Worm (Caenorhabditis elegans) whole organism, L2 larva: Measurements from ENCODE around the gene Y62H9A.13.

Experiments used
- C34F6.9 ChIP-seq: fragments of 150-350 bp; optimal IDR thresholded peaks from 2 replicates; lab custom pipeline; 2014; ENCODE audit warnings: missing biosample characterization, missing genetic modification characterization
- R02D3.7 ChIP-seq: fragments of 150-350 bp; optimal IDR thresholded peaks from 2 replicates; lab custom pipeline; 2014; ENCODE audit warnings: missing biosample characterization, missing genetic modification characterization
- Y55F3AM.14 ChIP-seq: fragments of 200-800 bp; sonication (Bioruptor generic); optimal IDR thresholded peaks from 2 replicates; lab custom pipeline; 2018; ENCODE audit warnings: mild to moderate bottlenecking, missing genetic modification characterization, missing compliant biosample characterization
- ZK546.5 ChIP-seq: sonication (generic microtip); optimal IDR thresholded peaks from 2 replicates; lab custom pipeline; 2017; ENCODE audit warnings: missing biosample characterization, missing genetic modification characterization
- blmp-1 ChIP-seq: sonication (generic microtip); optimal IDR thresholded peaks from 2 replicates; lab custom pipeline; 2017; ENCODE audit warnings: missing genetic modification characterization, mild to moderate bottlenecking, missing compliant biosample characterization, antibody characterized with exemption, moderate library complexity; ENCODE audit not compliant: insufficient read depth
- ceh-82 ChIP-seq: fragments of 150-350 bp; optimal IDR thresholded peaks from 2 replicates; lab custom pipeline; 2014; ENCODE audit warnings: missing biosample characterization, missing genetic modification characterization
- dmd-4 ChIP-seq: sonication (generic microtip); optimal IDR thresholded peaks from 2 replicates; lab custom pipeline; 2017; ENCODE audit warnings: missing biosample characterization, missing genetic modification characterization
- elt-3 ChIP-seq: sonication (generic microtip); optimal IDR thresholded peaks from 2 replicates; lab custom pipeline; 2017; ENCODE audit warnings: missing biosample characterization, missing genetic modification characterization
- gmeb-1 ChIP-seq: fragments of 150-350 bp; optimal IDR thresholded peaks from 2 replicates; lab custom pipeline; 2014; ENCODE audit warnings: missing biosample characterization, missing genetic modification characterization
- lin-39 ChIP-seq: fragments of 150-350 bp; optimal IDR thresholded peaks from 2 replicates; lab custom pipeline; 2014; ENCODE audit warnings: missing biosample characterization, missing genetic modification reagents, missing genetic modification characterization
- lsy-2 ChIP-seq, 2 experiments: fragments of 150-350 bp in 1 of 2; sonication (generic microtip) in 1 of 2; optimal IDR thresholded peaks; 2 replicates each; lab custom pipeline; 2014 to 2017; ENCODE audit warnings: missing biosample characterization in 2 of 2, missing genetic modification characterization in 2 of 2
- mab-5 ChIP-seq: fragments of 150-350 bp; optimal IDR thresholded peaks from 2 replicates; lab custom pipeline; 2014; ENCODE audit warnings: missing biosample characterization, missing genetic modification characterization
- mbf-1 ChIP-seq: sonication (generic microtip); optimal IDR thresholded peaks from 2 replicates; lab custom pipeline; 2017; ENCODE audit warnings: missing biosample characterization, missing genetic modification characterization
- mdl-1 ChIP-seq, 2 experiments: fragments of 150-350 bp in 1 of 2; sonication (generic microtip) in 1 of 2; optimal IDR thresholded peaks; 2 replicates each; lab custom pipeline; 2017; ENCODE audit warnings: missing biosample characterization in 2 of 2, missing genetic modification characterization in 2 of 2
- nhr-10 ChIP-seq: sonication (generic microtip); optimal IDR thresholded peaks from 2 replicates; lab custom pipeline; 2017; ENCODE audit warnings: missing biosample characterization, missing genetic modification characterization
- nhr-11 ChIP-seq: fragments of 150-350 bp; optimal IDR thresholded peaks from 2 replicates; lab custom pipeline; 2014; ENCODE audit warnings: missing biosample characterization, missing genetic modification characterization
- nhr-12 ChIP-seq: fragments of 150-350 bp; optimal IDR thresholded peaks from 2 replicates; lab custom pipeline; 2014; ENCODE audit warnings: missing biosample characterization, missing genetic modification characterization
- nhr-129 ChIP-seq: fragments of 150-350 bp; optimal IDR thresholded peaks from 2 replicates; lab custom pipeline; 2014; ENCODE audit warnings: missing biosample characterization, missing genetic modification characterization
- nhr-21 ChIP-seq: fragments of 150-350 bp; optimal IDR thresholded peaks from 2 replicates; lab custom pipeline; 2014; ENCODE audit warnings: missing biosample characterization, missing genetic modification characterization
- nhr-23 ChIP-seq: fragments of 150-350 bp; optimal IDR thresholded peaks from 2 replicates; lab custom pipeline; 2014; ENCODE audit warnings: missing biosample characterization, missing genetic modification reagents, missing genetic modification characterization
- nhr-25 ChIP-seq: fragments of 150-350 bp; sonication (generic microtip); optimal IDR thresholded peaks from 3 replicates; lab custom pipeline; 2014; ENCODE audit warnings: missing biosample characterization, missing genetic modification characterization
- nhr-6 ChIP-seq: fragments of 150-350 bp; optimal IDR thresholded peaks from 2 replicates; lab custom pipeline; 2014; ENCODE audit warnings: missing biosample characterization, missing genetic modification characterization
- nhr-77 ChIP-seq: fragments of 150-350 bp; optimal IDR thresholded peaks from 2 replicates; lab custom pipeline; 2014; ENCODE audit warnings: missing biosample characterization, missing genetic modification characterization
- peb-1 ChIP-seq: fragments of 150-350 bp; optimal IDR thresholded peaks from 2 replicates; lab custom pipeline; 2014; ENCODE audit warnings: missing biosample characterization, missing genetic modification characterization
- skn-1 ChIP-seq: sonication (generic microtip); optimal IDR thresholded peaks from 2 replicates; lab custom pipeline; 2017; ENCODE audit warnings: missing biosample characterization, missing genetic modification characterization
- sma-3 ChIP-seq: sonication (generic microtip); optimal IDR thresholded peaks from 2 replicates; lab custom pipeline; 2016; ENCODE audit warnings: missing genetic modification reagents, missing genetic modification characterization, missing compliant biosample characterization
- sma-9 ChIP-seq, 2 experiments: fragments of 150-350 bp in 1 of 2; sonication (generic microtip) in 1 of 2; optimal IDR thresholded peaks; 2 replicates each; lab custom pipeline; 2014 to 2016; ENCODE audit warnings: missing genetic modification characterization in 2 of 2, mild to moderate bottlenecking in 1 of 2, missing biosample characterization in 1 of 2, missing compliant biosample characterization in 1 of 2, missing genetic modification reagents in 1 of 2, moderate library complexity in 1 of 2
- snpc-4 ChIP-seq: fragments of 150-350 bp; optimal IDR thresholded peaks from 2 replicates; lab custom pipeline; 2014; ENCODE audit warnings: missing biosample characterization, missing genetic modification characterization
- unc-55 ChIP-seq: fragments of 150-350 bp; sonication (generic microtip); optimal IDR thresholded peaks from 3 replicates; lab custom pipeline; 2014; ENCODE audit warnings: missing biosample characterization, missing genetic modification reagents, missing genetic modification characterization
- zag-1 ChIP-seq: fragments of 150-350 bp; optimal IDR thresholded peaks from 2 replicates; lab custom pipeline; 2014; ENCODE audit warnings: missing biosample characterization, missing genetic modification characterization
- ztf-1 ChIP-seq: fragments of 200-800 bp; sonication (Bioruptor generic); conservative IDR thresholded peaks from 2 replicates; pipeline ENCODE4 v1.3.6; 2022; ENCODE audit warnings: missing genetic modification characterization, missing compliant biosample characterization

Gene Y62H9A.13

DNA sequence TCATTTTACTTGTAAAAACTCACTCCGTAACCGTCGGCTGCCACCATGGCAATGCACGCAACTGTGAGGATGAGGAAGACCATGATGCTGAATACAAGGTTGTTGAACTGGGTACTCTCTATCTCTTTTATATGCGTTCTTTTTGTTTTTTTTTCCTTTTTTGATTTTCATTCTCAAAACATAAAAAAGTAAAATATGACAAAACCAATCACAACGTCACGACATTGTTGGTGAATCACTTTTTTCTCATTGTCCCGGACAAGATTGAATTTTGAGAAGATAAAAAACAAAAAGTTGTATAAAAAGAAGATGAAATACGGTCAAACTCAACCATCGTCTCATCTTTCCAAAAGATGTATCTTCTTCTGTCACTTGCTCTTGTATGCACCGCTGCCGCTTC lies 34.0 kb upstream of the Y62H9A.13 start, which contains the start of the genes Y62H9A.5 and ule-5:
Gene Y62H9A.5 (minus strand): TSS at position 101 of the 400 bp plus-strand sequence.
Gene ule-5 (plus strand): TSS at position 328 of the 400 bp plus-strand sequence.
- TF ChIP-seq nhr-11 (tag; lab: Kevin White, UChicago) (no peak), ceh-82 (tag; lab: Kevin White, UChicago) (no peak), nhr-10 (no peak)

DNA sequence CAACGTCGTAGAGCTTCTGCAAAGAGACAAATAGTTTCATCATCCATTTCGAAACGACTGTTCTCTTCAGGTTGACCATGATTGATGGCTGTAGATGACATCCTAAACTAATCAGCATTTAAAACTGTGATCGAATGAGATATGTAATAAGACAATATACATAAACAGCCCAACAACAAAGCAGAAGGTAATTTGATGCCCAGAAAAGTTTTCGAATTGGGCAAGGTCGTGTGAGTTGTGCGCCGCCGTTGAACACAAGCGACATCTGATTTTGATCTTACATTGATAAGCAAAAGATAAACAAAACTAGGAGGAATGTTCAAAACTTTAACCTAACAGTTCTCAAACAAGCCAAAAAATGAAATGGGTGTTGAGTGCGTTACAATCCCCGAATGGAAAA lies 31.2 kb upstream of the Y62H9A.13 start, which contains the start of gene Y62H9A.7:
Gene Y62H9A.7 (minus strand): TSS at position 101 of the 400 bp plus-strand sequence.
- TF ChIP-seq nhr-129, result no peak
- TF ChIP-seq C34F6.9 (tag; lab: Kevin White, UChicago), result no peak
- no peak for TF ChIP-seq gmeb-1
- TF ChIP-seq sma-9 (GFP tag; optimal IDR thresholded peaks at IDR 0.05; lab: Kevin White, UChicago), result no peak
- TF ChIP-seq sma-9 (tag; optimal IDR thresholded peaks at IDR 0.05; lab: Kevin White, UChicago), result no peak
- TF ChIP-seq nhr-23 (tag; lab: Kevin White, UChicago), result no peak
- TF ChIP-seq lin-39 (tag; lab: Kevin White, UChicago), result no peak
- TF ChIP-seq, all 48 proteins: peak for 0

DNA sequence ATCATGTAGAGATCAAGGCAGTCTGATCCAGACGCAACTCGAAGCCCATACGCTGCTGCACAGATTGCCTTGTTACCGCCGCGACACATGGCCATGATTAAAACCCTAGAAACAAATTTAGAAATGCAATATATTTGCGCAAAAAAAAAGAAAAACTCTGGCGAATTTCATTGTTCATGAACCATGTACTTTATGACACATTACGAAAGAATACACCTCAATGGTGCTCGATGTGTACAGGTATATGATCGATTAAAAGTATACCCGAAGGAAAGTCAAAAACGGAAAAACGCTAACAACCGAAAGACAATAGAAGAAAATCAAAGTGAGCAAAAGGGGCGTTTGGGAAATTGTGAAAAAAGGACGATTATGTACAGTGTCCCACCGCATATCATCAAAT lies 24.5 kb upstream of the Y62H9A.13 start, which contains the start of gene Y62H9A.8:
Gene Y62H9A.8 (minus strand): TSS at position 101 of the 400 bp plus-strand sequence.
- TF ChIP-seq nhr-77 (tag; lab: Kevin White, UChicago), result no peak
- no peak for TF ChIP-seq ztf-1
- no peak for TF ChIP-seq nhr-11 (tag; lab: Kevin White, UChicago)
- no peak for TF ChIP-seq lsy-2 (tag; optimal IDR thresholded peaks at IDR 0.05; lab: Kevin White, UChicago)
- TF ChIP-seq, all 48 proteins: peak for 0

DNA sequence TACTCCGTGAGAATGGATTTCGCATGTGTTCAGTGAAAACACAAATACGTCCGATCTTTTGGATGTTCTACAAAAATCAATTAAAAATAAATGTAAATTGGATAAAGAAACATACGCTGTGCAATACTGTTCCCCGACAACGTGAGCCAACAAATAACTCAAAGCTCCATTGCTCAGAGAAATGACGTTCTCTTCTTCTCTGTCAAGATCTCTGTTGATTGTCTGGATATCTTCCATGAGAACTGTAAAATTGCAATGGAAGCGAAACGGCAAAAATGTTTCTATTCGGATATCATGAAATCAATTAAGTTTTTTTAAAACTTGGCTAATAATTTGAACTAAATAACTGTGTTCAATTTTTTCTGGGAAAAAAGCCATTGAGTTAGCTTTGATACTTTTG lies 20.1 kb upstream of the Y62H9A.13 start:
- TF ChIP-seq sma-3 (GFP tag; lab: Kevin White, UChicago), result no peak
- TF ChIP-seq nhr-12 (tag; lab: Kevin White, UChicago), result no peak
- TF ChIP-seq, all 48 proteins: peak for 0

DNA sequence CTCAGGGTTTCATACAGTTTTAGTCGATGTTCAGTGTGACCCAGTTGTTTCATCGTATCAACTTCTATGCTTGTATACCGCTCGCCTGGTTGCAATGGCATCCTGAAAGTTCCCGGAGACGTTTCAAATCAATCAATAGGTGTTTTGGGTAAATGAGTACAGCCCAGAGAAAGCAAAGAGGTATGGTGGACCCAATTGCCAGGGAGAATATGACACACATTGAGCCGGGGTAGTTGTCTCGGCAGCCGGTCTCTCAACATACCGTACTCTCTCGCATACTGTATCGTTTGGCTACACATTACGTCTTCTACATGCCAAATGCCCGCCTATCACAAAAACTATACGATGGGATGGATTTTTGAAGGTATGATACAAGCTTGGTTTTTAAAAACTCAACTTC lies 18.8 kb upstream of the Y62H9A.13 start, which contains the start of gene Y62H9A.9:
Gene Y62H9A.9 (minus strand): TSS at position 101 of the 400 bp plus-strand sequence.
- no peak for TF ChIP-seq mdl-1 (tag; optimal IDR thresholded peaks at IDR 0.05; lab: Kevin White, UChicago)
- TF ChIP-seq lin-39 (tag; lab: Kevin White, UChicago), result no peak
- no peak for TF ChIP-seq Y55F3AM.14 (GFP tag; lab: Kevin White, UChicago)
- no peak for TF ChIP-seq nhr-6 (tag; lab: Kevin White, UChicago)
- TF ChIP-seq C34F6.9 (tag; lab: Kevin White, UChicago), result no peak
- TF ChIP-seq mab-5 (tag; lab: Kevin White, UChicago), result no peak
- no peak for TF ChIP-seq peb-1 (tag; lab: Kevin White, UChicago)
- TF ChIP-seq sma-3 (GFP tag; lab: Kevin White, UChicago), result no peak
- no peak for TF ChIP-seq gmeb-1
- no peak for TF ChIP-seq zag-1 (tag; lab: Kevin White, UChicago)
- TF ChIP-seq nhr-129, result no peak
- TF ChIP-seq skn-1, result no peak
- TF ChIP-seq snpc-4, result no peak
- TF ChIP-seq nhr-21 (tag; lab: Kevin White, UChicago), result no peak

DNA sequence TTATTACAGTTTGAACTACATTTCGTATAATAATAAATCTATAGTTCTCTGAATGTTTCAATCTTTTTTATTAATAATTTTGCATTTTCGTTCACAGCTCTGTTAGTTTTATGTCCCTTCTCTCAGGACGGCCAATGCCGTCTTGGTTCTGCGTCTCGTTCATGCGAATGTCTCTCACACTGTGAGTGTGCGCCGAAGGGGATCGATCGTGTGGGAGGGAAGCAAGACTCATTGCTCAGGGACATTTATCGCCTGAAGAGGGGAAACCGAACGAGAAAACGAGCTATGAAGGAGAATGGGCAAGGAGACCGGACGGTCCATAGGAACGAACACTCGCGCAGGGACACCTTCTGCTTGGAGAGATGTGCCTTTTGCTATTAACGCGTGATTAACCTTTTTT lies 17.8 kb upstream of the Y62H9A.13 start:
- TF ChIP-seq elt-3 (tag; lab: Kevin White, UChicago), result no peak
- TF ChIP-seq mab-5 (tag; lab: Kevin White, UChicago), result peak; percentile 1
- TF ChIP-seq nhr-6 (tag; lab: Kevin White, UChicago), result no peak
- no peak for TF ChIP-seq ztf-1
- TF ChIP-seq lin-39 (tag; lab: Kevin White, UChicago), result no peak
- no peak for TF ChIP-seq nhr-21 (tag; lab: Kevin White, UChicago)

DNA sequence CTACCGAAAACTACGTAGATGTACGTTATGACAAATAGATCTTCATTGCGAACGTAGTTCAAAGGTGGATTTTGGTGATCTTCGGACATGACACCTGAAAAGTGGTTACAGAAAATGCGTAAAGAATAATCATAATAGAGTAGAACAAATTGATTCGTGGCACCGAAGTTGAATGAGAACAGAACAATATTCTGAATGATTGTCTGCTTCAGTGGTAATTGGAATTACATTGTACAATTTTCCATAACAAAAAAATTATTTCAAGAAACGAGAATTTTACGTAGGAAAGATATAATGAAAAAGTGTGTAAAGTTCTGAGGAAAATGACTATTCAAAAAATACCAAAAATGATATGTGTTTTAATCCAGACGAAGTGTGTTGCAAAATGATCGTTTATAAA lies 14.1 kb upstream of the Y62H9A.13 start, which contains the start of gene Y62H9A.10:
Gene Y62H9A.10 (minus strand): TSS at position 101 of the 400 bp plus-strand sequence.
- no peak for TF ChIP-seq unc-55 (GFP tag; lab: Kevin White, UChicago)
- TF ChIP-seq R02D3.7, result no peak
- no peak for TF ChIP-seq sma-3 (GFP tag; lab: Kevin White, UChicago)
- TF ChIP-seq dmd-4 (tag; lab: Kevin White, UChicago), result no peak
- no peak for TF ChIP-seq ceh-82 (tag; lab: Kevin White, UChicago)
- no peak for TF ChIP-seq elt-3 (tag; lab: Kevin White, UChicago)
- TF ChIP-seq nhr-129, result no peak
- TF ChIP-seq ZK546.5 (tag; lab: Kevin White, UChicago), result no peak
- no peak for TF ChIP-seq nhr-11 (tag; lab: Kevin White, UChicago)
- no peak for TF ChIP-seq nhr-25
- TF ChIP-seq blmp-1 (tag; lab: Kevin White, UChicago), result no peak
- no peak for TF ChIP-seq nhr-6 (tag; lab: Kevin White, UChicago)
- no peak for TF ChIP-seq mbf-1 (tag; lab: Kevin White, UChicago)
- no peak for TF ChIP-seq nhr-12 (tag; lab: Kevin White, UChicago)
- TF ChIP-seq mab-5 (tag; lab: Kevin White, UChicago), result no peak
- no peak for TF ChIP-seq lin-39 (tag; lab: Kevin White, UChicago)
